Fruit fly (Drosophila melanogaster) whole organism, wandering third instar larva: ENCODE measurements around the gene CG3841.

ENCODE experiments used
- Hr78 ChIP-seq: fragments of >200 bp; optimal IDR thresholded peaks from 2 replicates; lab custom pipeline; 2017; ENCODE audit warnings: missing biosample characterization, missing genetic modification characterization
- N ChIP-seq: fragments of >200 bp; optimal IDR thresholded peaks from 2 replicates; lab custom pipeline; 2018; ENCODE audit warnings: missing biosample characterization, missing external identifiers, missing genetic modification characterization
- OdsH ChIP-seq: fragments of 200-800 bp; sonication (Bioruptor generic); optimal IDR thresholded peaks from 2 replicates; lab custom pipeline; 2016; ENCODE audit warnings: missing biosample characterization, mild to moderate bottlenecking, missing genetic modification characterization
- brk ChIP-seq: fragments of 200-800 bp; sonication (Bioruptor generic); optimal IDR thresholded peaks from 2 replicates; lab custom pipeline; 2016; ENCODE audit warnings: missing biosample characterization, mild to moderate bottlenecking, missing genetic modification characterization
- ey ChIP-seq: fragments of 200-800 bp; sonication (Bioruptor generic); optimal IDR thresholded peaks from 2 replicates; lab custom pipeline; 2016; ENCODE audit warnings: missing biosample characterization, missing genetic modification characterization
- h ChIP-seq: fragments of 200-800 bp; sonication (Bioruptor generic); optimal IDR thresholded peaks from 3 replicates; lab custom pipeline; 2016; ENCODE audit warnings: missing biosample characterization, mild to moderate bottlenecking, missing genetic modification characterization
- pan ChIP-seq: fragments of >200 bp; optimal IDR thresholded peaks from 2 replicates; lab custom pipeline; 2017
- psq ChIP-seq: fragments of 200-800 bp; sonication (Bioruptor generic); optimal IDR thresholded peaks from 3 replicates; lab custom pipeline; 2017; ENCODE audit warnings: missing biosample characterization, mild to moderate bottlenecking, missing genetic modification characterization, moderate library complexity
- rgr ChIP-seq: fragments of 200-800 bp; sonication (Bioruptor generic); optimal IDR thresholded peaks from 3 replicates; lab custom pipeline; 2016; ENCODE audit warnings: missing biosample characterization, mild to moderate bottlenecking, missing genetic modification characterization
- usp ChIP-seq: fragments of >200 bp; optimal IDR thresholded peaks from 2 replicates; lab custom pipeline; 2017; ENCODE audit warnings: missing biosample characterization, missing genetic modification characterization
- woc ChIP-seq: sonication (Bioruptor generic); optimal IDR thresholded peaks from 2 replicates; lab custom pipeline; 2016; ENCODE audit warnings: missing biosample characterization, mild to moderate bottlenecking, missing genetic modification characterization

DNA sequence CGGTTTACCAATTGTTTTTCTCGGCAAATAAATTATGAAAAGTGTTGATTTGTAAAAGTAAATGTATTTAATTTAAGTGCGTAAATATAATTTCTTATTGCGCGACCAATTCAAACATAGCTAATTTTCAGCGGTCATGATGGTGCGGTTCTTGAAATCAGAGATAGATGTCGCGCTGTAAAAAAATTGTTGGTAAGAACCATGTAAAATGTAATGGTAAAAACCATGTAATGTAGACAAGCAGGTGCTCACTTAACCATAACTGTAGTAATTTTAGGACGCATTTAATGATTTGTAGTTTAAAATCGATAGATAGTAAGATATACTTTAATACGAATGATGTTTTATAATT, 23.4 kb downstream of the CG3841 start:
- TF ChIP-seq ey (GFP tag; lab: Kevin White, UChicago) (no peak), psq (GFP tag; lab: Kevin White, UChicago) (no peak), rgr (GFP tag; lab: Kevin White, UChicago) (no peak), pan (lab: Kevin White, UChicago) (no peak), Hr78 (no peak), OdsH (GFP tag; lab: Kevin White, UChicago) (no peak), usp (GFP tag; lab: Kevin White, UChicago) (no peak), brk (GFP tag; lab: Kevin White, UChicago) (no peak), N (GFP tag; lab: Kevin White, UChicago) (no peak), h (GFP tag; lab: Kevin White, UChicago) (no peak), woc (GFP tag; lab: Kevin White, UChicago) (no peak)
